Worm (Caenorhabditis elegans) whole organism, midembryonic: ENCODE data around the gene R05F9.9.

Source experiments
- cog-1 ChIP-seq: sonication (generic microtip); optimal IDR thresholded peaks from 2 replicates; lab custom pipeline; 2016; ENCODE audit warnings: missing genetic modification characterization, missing compliant biosample characterization
- klf-2 ChIP-seq: fragments of 200-800 bp; sonication (Bioruptor generic); conservative IDR thresholded peaks from 2 replicates; pipeline ENCODE4 v1.3.6; 2022; ENCODE audit warnings: missing genetic modification reagents, missing genetic modification characterization, missing compliant biosample characterization
- ref-1 ChIP-seq: fragments of 200-800 bp; sonication (Bioruptor generic); conservative IDR thresholded peaks from 2 replicates; pipeline ENCODE4 v1.3.6; 2022; ENCODE audit warnings: missing genetic modification reagents, missing genetic modification characterization, missing compliant biosample characterization
- ztf-29 ChIP-seq: fragments of 200-800 bp; sonication (Bioruptor generic); IDR thresholded peaks from 2 replicates; pipeline ENCODE4 v1.3.6; 2022; ENCODE audit warnings: missing genetic modification reagents, missing genetic modification characterization, missing compliant biosample characterization

The R05F9.9 gene

ce11 chrII:4849885-4850284 is 52.0 kb downstream of the R05F9.9 start, which contains the start of gene T23B7.3:
TSS of gene T23B7.3 (plus strand) at chrII:4850185.
- no peak for TF ChIP-seq klf-2 (GFP tag; lab: Robert Waterston, UW)
- no peak for TF ChIP-seq cog-1
- no peak for TF ChIP-seq ztf-29 (GFP tag; lab: Robert Waterston, UW)
- no peak for TF ChIP-seq ref-1 (GFP tag; lab: Robert Waterston, UW)
